Fruit fly (Drosophila melanogaster) whole organism, embryonic: Measurements from ENCODE around the gene CG7650.
A peak's percentile ranks its signal among the peaks of the same experiment; 100 is the strongest.

Source experiments
- Adf1 ChIP-seq: fragments of 200-800 bp; sonication (Bioruptor generic); IDR thresholded peaks from 2 replicates; pipeline ENCODE4 v1.3.6; 2022; ENCODE audit warnings: missing biosample characterization, missing genetic modification characterization
- Antp ChIP-seq: fragments of 200-800 bp; sonication (Bioruptor generic); optimal IDR thresholded peaks from 3 replicates; lab custom pipeline; 2016; ENCODE audit warnings: missing biosample characterization, missing genetic modification characterization
- Atf-2 ChIP-seq: fragments of 200-800 bp; sonication (Bioruptor generic); optimal IDR thresholded peaks from 2 replicates; lab custom pipeline; 2016; ENCODE audit warnings: missing biosample characterization, missing genetic modification characterization
- Atf3 ChIP-seq: fragments of 200-800 bp; sonication (Bioruptor generic); optimal IDR thresholded peaks from 3 replicates; lab custom pipeline; 2016; ENCODE audit warnings: missing biosample characterization, missing genetic modification characterization
- CG10267 ChIP-seq: fragments of 200-800 bp; sonication (Bioruptor generic); optimal IDR thresholded peaks from 2 replicates; lab custom pipeline; 2018; ENCODE audit warnings: missing biosample characterization, mild to moderate bottlenecking, missing genetic modification characterization, moderate library complexity
- CG10366 ChIP-seq: fragments of 200-800 bp; sonication (Bioruptor generic); IDR thresholded peaks from 2 replicates; pipeline ENCODE4 v1.3.6; 2022; ENCODE audit warnings: missing biosample characterization, missing genetic modification characterization
- CG10431 ChIP-seq: fragments of 200-800 bp; sonication (Bioruptor generic); optimal IDR thresholded peaks from 3 replicates; lab custom pipeline; 2018; ENCODE audit warnings: missing biosample characterization, mild to moderate bottlenecking, missing genetic modification characterization
- CG10979 ChIP-seq: fragments of 200-800 bp; sonication (Bioruptor generic); optimal IDR thresholded peaks from 2 replicates; lab custom pipeline; 2018; ENCODE audit warnings: missing biosample characterization, mild to moderate bottlenecking, missing genetic modification characterization, moderate library complexity
- CG12104 ChIP-seq: fragments of 200-800 bp; sonication (Bioruptor generic); optimal IDR thresholded peaks from 3 replicates; lab custom pipeline; 2016; ENCODE audit warnings: missing biosample characterization, missing genetic modification characterization
- CG12236 ChIP-seq: fragments of 200-800 bp; sonication (Bioruptor generic); optimal IDR thresholded peaks from 2 replicates; lab custom pipeline; 2016; ENCODE audit warnings: missing biosample characterization, missing genetic modification characterization
- CG14965 ChIP-seq: fragments of 200-800 bp; sonication (Bioruptor generic); optimal IDR thresholded peaks from 2 replicates; lab custom pipeline; 2016; ENCODE audit warnings: missing biosample characterization, missing genetic modification characterization, borderline replicate concordance
- CG16779 ChIP-seq: fragments of 200-800 bp; sonication (Bioruptor generic); IDR thresholded peaks from 2 replicates; pipeline ENCODE4 v1.3.6; 2022; ENCODE audit warnings: missing biosample characterization, missing genetic modification characterization
- CG17829 ChIP-seq: fragments of 200-800 bp; optimal IDR thresholded peaks from 2 replicates; lab custom pipeline; 2019; ENCODE audit warnings: missing biosample characterization, mild to moderate bottlenecking, missing genetic modification characterization, moderate library complexity
- CG1832 ChIP-seq: fragments of 200-800 bp; sonication (Bioruptor generic); optimal IDR thresholded peaks from 2 replicates; lab custom pipeline; 2017; ENCODE audit warnings: missing biosample characterization, mild to moderate bottlenecking, missing genetic modification characterization, inconsistent platforms
- CG42726 ChIP-seq: fragments of 200-800 bp; sonication (Bioruptor generic); IDR thresholded peaks from 2 replicates; pipeline ENCODE4 v1.3.6; 2022; ENCODE audit warnings: missing biosample characterization, missing genetic modification characterization; ENCODE audit not compliant: partially characterized antibody
- CG4404 ChIP-seq: fragments of 200-800 bp; sonication (Bioruptor generic); IDR thresholded peaks from 2 replicates; pipeline ENCODE4 v1.3.6; 2022; ENCODE audit warnings: missing biosample characterization, missing genetic modification characterization
- CG4707 ChIP-seq: fragments of 200-800 bp; sonication (Bioruptor generic); optimal IDR thresholded peaks from 2 replicates; lab custom pipeline; 2018; ENCODE audit warnings: missing biosample characterization, mild to moderate bottlenecking, missing genetic modification characterization, moderate library complexity
- CG6689 ChIP-seq: fragments of 200-800 bp; sonication (Bioruptor generic); IDR thresholded peaks from 2 replicates; pipeline ENCODE4 v1.3.6; 2022; ENCODE audit warnings: missing biosample characterization, missing genetic modification characterization
- CG6765 ChIP-seq: fragments of 200-800 bp; sonication (Bioruptor generic); optimal IDR thresholded peaks from 3 replicates; lab custom pipeline; 2017; ENCODE audit warnings: missing biosample characterization, mild to moderate bottlenecking, missing genetic modification characterization
- CG7745 ChIP-seq: fragments of 200-800 bp; sonication (Bioruptor generic); optimal IDR thresholded peaks from 2 replicates; lab custom pipeline; 2018; ENCODE audit warnings: missing biosample characterization, mild to moderate bottlenecking, missing genetic modification characterization, moderate library complexity
- CG7839 ChIP-seq: fragments of 200-800 bp; sonication (Bioruptor generic); optimal IDR thresholded peaks from 3 replicates; lab custom pipeline; 2018; ENCODE audit warnings: missing biosample characterization, mild to moderate bottlenecking, missing genetic modification characterization, moderate library complexity
- CG8281 ChIP-seq: fragments of 200-800 bp; sonication (Bioruptor generic); optimal IDR thresholded peaks from 2 replicates; lab custom pipeline; 2018; ENCODE audit warnings: missing biosample characterization, mild to moderate bottlenecking, missing genetic modification characterization, moderate library complexity
- CG8388 ChIP-seq: fragments of 200-800 bp; sonication (Bioruptor generic); optimal IDR thresholded peaks from 2 replicates; lab custom pipeline; 2019; ENCODE audit warnings: missing biosample characterization, mild to moderate bottlenecking, missing genetic modification characterization, moderate library complexity
- CG9817 ChIP-seq: fragments of 200-800 bp; sonication (Bioruptor generic); optimal IDR thresholded peaks from 2 replicates; lab custom pipeline; 2018; ENCODE audit warnings: missing biosample characterization, mild to moderate bottlenecking, missing genetic modification characterization, moderate library complexity
- CTCF ChIP-seq: fragments of 200-800 bp; sonication (Bioruptor generic); optimal IDR thresholded peaks from 2 replicates; lab custom pipeline; 2017; ENCODE audit warnings: missing biosample characterization, mild to moderate bottlenecking, missing genetic modification characterization, moderate library complexity
- D19B ChIP-seq: fragments of 200-800 bp; sonication (Bioruptor generic); optimal IDR thresholded peaks from 2 replicates; lab custom pipeline; 2017; ENCODE audit warnings: missing biosample characterization, mild to moderate bottlenecking, missing genetic modification characterization
- Dip2 ChIP-seq: fragments of 200-800 bp; sonication (Bioruptor generic); IDR thresholded peaks from 2 replicates; pipeline ENCODE4 v1.3.6; 2022; ENCODE audit warnings: missing biosample characterization, missing genetic modification characterization
- Doc2 ChIP-seq: fragments of 200-800 bp; sonication (Bioruptor generic); IDR thresholded peaks from 2 replicates; pipeline ENCODE4 v1.3.6; 2022; ENCODE audit warnings: missing biosample characterization, missing genetic modification characterization
- HHEX ChIP-seq: fragments of 200-800 bp; sonication (Bioruptor generic); optimal IDR thresholded peaks from 3 replicates; lab custom pipeline; 2017; ENCODE audit warnings: missing biosample characterization, mild to moderate bottlenecking, missing genetic modification characterization, missing genetic modification reagents
- HLH54F ChIP-seq: fragments of 200-800 bp; sonication (Bioruptor generic); optimal IDR thresholded peaks from 3 replicates; lab custom pipeline; 2016; ENCODE audit warnings: missing biosample characterization, missing genetic modification characterization
- Ravus ChIP-seq: fragments of 200-800 bp; sonication (Bioruptor generic); IDR thresholded peaks from 2 replicates; pipeline ENCODE4 v1.3.6; 2022; ENCODE audit warnings: missing biosample characterization, missing genetic modification characterization
- Sox102F ChIP-seq: fragments of 200-800 bp; sonication (Bioruptor generic); optimal IDR thresholded peaks from 2 replicates; lab custom pipeline; 2018; ENCODE audit warnings: missing biosample characterization, mild to moderate bottlenecking, missing genetic modification characterization, moderate library complexity
- abd-A ChIP-seq: fragments of 200-800 bp; sonication (Bioruptor generic); optimal IDR thresholded peaks from 3 replicates; lab custom pipeline; 2019; ENCODE audit warnings: missing biosample characterization, mild to moderate bottlenecking, missing genetic modification characterization, moderate library complexity
- bowl ChIP-seq: fragments of 200-800 bp; sonication (Bioruptor generic); IDR thresholded peaks from 2 replicates; pipeline ENCODE4 v1.3.6; 2022; ENCODE audit warnings: missing biosample characterization, missing genetic modification characterization
- cad ChIP-seq: fragments of >200 bp; optimal IDR thresholded peaks from 2 replicates; lab custom pipeline; 2017; ENCODE audit warnings: missing biosample characterization, missing genetic modification characterization
- chinmo ChIP-seq: fragments of 200-800 bp; sonication (Bioruptor generic); IDR thresholded peaks from 4 replicates; pipeline ENCODE4 v1.3.6; 2022; ENCODE audit warnings: missing biosample characterization, missing genetic modification characterization; ENCODE audit not compliant: partially characterized antibody
- chm ChIP-seq: fragments of 200-800 bp; sonication (Bioruptor generic); IDR thresholded peaks from 2 replicates; pipeline ENCODE4 v1.3.6; 2022; ENCODE audit warnings: missing biosample characterization, missing genetic modification characterization
- da ChIP-seq: fragments of 200-800 bp; sonication (Bioruptor generic); optimal IDR thresholded peaks from 2 replicates; lab custom pipeline; 2016; ENCODE audit warnings: missing biosample characterization, missing genetic modification characterization
- pfk ChIP-seq: fragments of 200-800 bp; sonication (Bioruptor generic); optimal IDR thresholded peaks from 2 replicates; lab custom pipeline; 2018; ENCODE audit warnings: missing biosample characterization, mild to moderate bottlenecking, missing genetic modification characterization, moderate library complexity
- pnt ChIP-seq: fragments of 200-800 bp; sonication (Bioruptor generic); optimal IDR thresholded peaks from 3 replicates; lab custom pipeline; 2016; ENCODE audit warnings: missing biosample characterization, missing genetic modification characterization
- sens-2 ChIP-seq: fragments of 200-800 bp; sonication (Bioruptor generic); IDR thresholded peaks from 2 replicates; pipeline ENCODE4 v1.3.6; 2022; ENCODE audit warnings: missing biosample characterization, missing genetic modification characterization
- slp2 ChIP-seq: fragments of 200-800 bp; sonication (Bioruptor generic); optimal IDR thresholded peaks from 2 replicates; lab custom pipeline; 2016; ENCODE audit warnings: missing biosample characterization, missing genetic modification characterization
- sr ChIP-seq: fragments of 200-800 bp; sonication (Bioruptor generic); IDR thresholded peaks from 3 replicates; pipeline ENCODE4 v1.3.6; 2022; ENCODE audit warnings: missing biosample characterization, missing genetic modification characterization
- trh ChIP-seq: fragments of 200-800 bp; sonication (Bioruptor generic); optimal IDR thresholded peaks from 2 replicates; lab custom pipeline; 2016; ENCODE audit warnings: missing biosample characterization, missing genetic modification characterization
- ttk ChIP-seq: fragments of 200-800 bp; sonication (Bioruptor generic); IDR thresholded peaks from 2 replicates; pipeline ENCODE4 v2.1.2; 2022; ENCODE audit warnings: missing biosample characterization, missing genetic modification characterization
- unc-4 ChIP-seq: fragments of 200-800 bp; sonication (Bioruptor generic); IDR thresholded peaks from 2 replicates; pipeline ENCODE4 v1.3.6; 2022; ENCODE audit warnings: missing biosample characterization, missing genetic modification characterization; ENCODE audit not compliant: partially characterized antibody
- vvl ChIP-seq: fragments of 200-800 bp; sonication (Bioruptor generic); IDR thresholded peaks from 2 replicates; pipeline ENCODE4 v1.3.6; 2022; ENCODE audit warnings: missing biosample characterization, missing genetic modification characterization
- wor ChIP-seq: fragments of 200-800 bp; sonication (Bioruptor generic); IDR thresholded peaks from 2 replicates; pipeline ENCODE4 v1.3.6; 2022; ENCODE audit warnings: missing biosample characterization, missing genetic modification characterization
- zen ChIP-seq: fragments of 200-800 bp; sonication (Bioruptor generic); optimal IDR thresholded peaks from 3 replicates; lab custom pipeline; 2018; ENCODE audit warnings: missing biosample characterization, mild to moderate bottlenecking, missing genetic modification characterization, moderate library complexity
- zf30C ChIP-seq: fragments of 200-800 bp; sonication (Bioruptor generic); optimal IDR thresholded peaks from 3 replicates; lab custom pipeline; 2018; ENCODE audit warnings: missing biosample characterization, mild to moderate bottlenecking, missing genetic modification characterization

CG7650 gene

dm6 chr3L:15625676-15626414 lies 15.7 kb upstream of the CG7650 start (continued):
- TF ChIP-seq chinmo (peak; percentile 83; the same call in 2 of the 4 replicates), CG42726 (GFP tag; lab: Robert Waterston, UW) (no peak), Atf3 (GFP tag; lab: Kevin White, UChicago) (peak; percentile 13), CG8388 (peak; percentile 93), Doc2 (no peak), Atf-2 (peak; percentile 20), zf30C (GFP tag; lab: Kevin White, UChicago) (peak; percentile 64), Adf1 (GFP tag; lab: Robert Waterston, UW) (peak; percentile 59; the same call in 1 of the 2 replicates), ttk (GFP tag; lab: Robert Waterston, UW) (peak; percentile 84), CG6689 (GFP tag; lab: Robert Waterston, UW) (peak; percentile 90), Ravus (peak; percentile 48), zen (peak; percentile 79), pfk (GFP tag; lab: Kevin White, UChicago) (no peak), sr (GFP tag; lab: Robert Waterston, UW) (no peak; the same call in 2 of the 3 replicates), CG12236 (GFP tag; lab: Kevin White, UChicago) (no peak), CG14965 (GFP tag; lab: Kevin White, UChicago) (no peak), CG17829 (tag; lab: Kevin White, UChicago) (peak; percentile 91), CG6765 (GFP tag; lab: Kevin White, UChicago) (peak; percentile 83), CG1832 (GFP tag; lab: Kevin White, UChicago) (no peak), vvl (peak; percentile 84), HHEX (GFP tag; lab: Kevin White, UChicago) (peak; percentile 86), HLH54F (GFP tag; lab: Kevin White, UChicago) (no peak), CG9817 (tag; lab: Kevin White, UChicago) (peak; percentile 90), cad (GFP tag; lab: Kevin White, UChicago) (no peak), trh (GFP tag; lab: Kevin White, UChicago) (peak; percentile 59), wor (GFP tag; lab: Robert Waterston, UW) (peak; percentile 91), CG7745 (tag; lab: Kevin White, UChicago) (no peak), slp2 (GFP tag; lab: Kevin White, UChicago) (no peak), Sox102F (GFP tag; lab: Kevin White, UChicago) (peak; percentile 97), CG12104 (GFP tag; lab: Kevin White, UChicago) (peak; percentile 89), CG8281 (tag; lab: Kevin White, UChicago) (peak; percentile 79), bowl (GFP tag; lab: Robert Waterston, UW) (0 out of 2 replicates have a peak, but pooled peaks have one; percentile 11), CG10267 (tag; lab: Kevin White, UChicago) (peak; percentile 85), chm (0 out of 2 replicates have a peak, but pooled peaks have one; percentile 8), pnt (GFP tag; lab: Kevin White, UChicago) (peak; percentile 43), CG4707 (GFP tag; lab: Kevin White, UChicago) (peak; percentile 24), CG4404 (GFP tag; lab: Robert Waterston, UW) (peak; percentile 75), Antp (GFP tag; lab: Kevin White, UChicago) (no peak), CG7839 (tag; lab: Kevin White, UChicago) (peak; percentile 96), da (GFP tag; lab: Kevin White, UChicago) (no peak), CG16779 (GFP tag; lab: Robert Waterston, UW) (no peak), Dip2 (GFP tag; lab: Robert Waterston, UW) (no peak), D19B (GFP tag; lab: Kevin White, UChicago) (peak; percentile 78), CG10431 (peak; percentile 41), sens-2 (GFP tag; lab: Robert Waterston, UW) (peak; percentile 69), CG10366 (GFP tag; lab: Robert Waterston, UW) (peak; percentile 72), unc-4 (GFP tag; lab: Robert Waterston, UW) (no peak), CG10979 (tag; lab: Kevin White, UChicago) (peak; percentile 96), abd-A (tag; lab: Kevin White, UChicago) (peak; percentile 14), CTCF (peak; percentile 42)
